Worm (Caenorhabditis elegans): ENCODE data around the gene unc-6.

DNA sequence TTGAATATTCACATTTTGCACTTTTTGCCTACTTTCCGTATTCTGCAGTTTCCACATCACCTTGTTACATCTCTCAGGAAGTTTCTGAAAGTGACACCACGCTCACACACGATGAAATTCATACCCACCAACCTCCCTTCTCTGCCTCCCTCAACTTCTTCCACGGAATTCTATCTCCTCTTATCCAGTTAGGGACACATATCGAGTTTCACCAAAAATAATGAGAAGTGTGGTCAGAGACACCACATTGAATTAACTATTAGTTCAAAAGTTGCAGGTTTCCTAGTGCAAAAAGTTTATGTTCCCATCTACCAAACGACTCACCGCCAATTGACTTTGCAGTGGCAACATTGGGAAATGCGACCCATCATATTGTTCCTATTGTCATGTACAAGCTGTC is 39.1 kb upstream of the unc-6 start:
- no peak for TF ChIP-seq elt-1 (tag; optimal IDR thresholded peaks at IDR 0.05; ENCODE audit: borderline replicate concordance, insufficient read depth)
- TF ChIP-seq pha-4 (tag; optimal IDR thresholded peaks at IDR 0.05) = no peak
- TF ChIP-seq nhr-12 (tag; optimal IDR thresholded peaks at IDR 0.05) = no peak
- no peak for TF ChIP-seq elt-3 (tag; optimal IDR thresholded peaks at IDR 0.05)
- no peak for TF ChIP-seq nhr-76 (tag; optimal IDR thresholded peaks at IDR 0.05)
- no peak for TF ChIP-seq lsy-2 (tag; optimal IDR thresholded peaks at IDR 0.05)
- TF ChIP-seq nhr-28 (tag; optimal IDR thresholded peaks at IDR 0.05) = no peak
- no peak for TF ChIP-seq mep-1 (tag; optimal IDR thresholded peaks at IDR 0.05)
- TF ChIP-seq M03D4.4 (tag; optimal IDR thresholded peaks at IDR 0.05) = no peak
- TF ChIP-seq tbx-8 (GFP tag; optimal IDR thresholded peaks at IDR 0.05) = no peak
- no peak for TF ChIP-seq ceh-43 (GFP tag; optimal IDR thresholded peaks at IDR 0.05)
- no peak for TF ChIP-seq snpc-4 (tag; optimal IDR thresholded peaks at IDR 0.05)
- TF ChIP-seq blmp-1 (tag; optimal IDR thresholded peaks at IDR 0.05) = no peak
